Fruit fly (Drosophila melanogaster) S2 (cell line): ENCODE measurements around the gene Pcd.
A peak's percentile ranks its signal among the peaks of the same experiment; 100 is the strongest.

Experiments used
- CG8478 ChIP-seq: fragments of >200 bp; optimal IDR thresholded peaks from 2 replicates; lab custom pipeline; 2018
- CTCF ChIP-seq, 2 experiments: fragments of >200 bp; optimal IDR thresholded peaks; 2 replicates each; lab custom pipeline; 2018

Pcd gene

DNA sequence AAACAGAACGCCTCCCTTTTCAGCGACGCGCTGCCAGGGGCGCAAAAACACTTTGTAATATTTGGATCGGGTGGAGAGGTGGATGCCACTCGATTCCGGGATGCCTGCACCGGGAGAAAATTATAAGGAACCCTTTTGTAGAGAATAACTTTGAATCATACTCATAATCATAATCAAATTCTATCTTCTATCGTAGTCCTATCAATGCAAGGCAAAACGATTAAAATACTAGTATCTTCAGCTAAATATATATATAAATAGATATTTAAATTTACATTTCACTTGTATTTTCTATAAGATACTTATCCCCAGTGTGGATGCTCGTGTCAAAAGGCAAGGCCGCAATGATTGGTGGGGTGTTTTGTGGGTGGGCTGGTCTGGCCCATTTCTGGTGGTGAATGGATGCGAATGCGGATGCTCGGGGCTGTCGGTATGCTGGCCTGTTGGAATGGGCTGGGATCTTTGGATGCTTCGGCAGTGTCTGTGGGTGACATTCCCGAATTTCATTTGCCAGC is 17.1 kb upstream of the Pcd start:
- TF ChIP-seq CG8478 (lab: Kevin White, UChicago) (no peak), CTCF (optimal IDR thresholded peaks at IDR 0.05; lab: Kevin White, UChicago) (no peak)

DNA sequence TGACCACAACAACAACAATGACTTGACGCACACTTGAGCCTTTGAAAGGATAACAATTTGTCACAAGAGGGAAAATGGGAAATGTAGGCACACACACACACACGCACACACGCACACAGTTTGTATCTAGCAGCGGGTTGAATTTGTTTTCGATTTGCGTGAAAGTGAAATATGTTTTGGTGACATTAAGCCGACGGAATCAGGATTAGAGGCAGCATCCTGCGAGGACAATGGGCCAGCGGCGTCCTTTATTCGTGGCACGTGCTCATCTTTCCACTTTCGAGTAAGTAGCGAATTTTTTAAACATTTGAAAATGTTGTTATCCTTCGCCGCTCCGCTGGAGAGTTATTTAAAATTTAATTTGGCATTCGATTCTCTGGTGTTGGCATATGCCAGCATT is 15.7 kb upstream of the Pcd start:
- TF ChIP-seq CTCF (optimal IDR thresholded peaks at IDR 0.05; lab: Kevin White, UChicago) (no peak), CG8478 (lab: Kevin White, UChicago) (no peak)

DNA sequence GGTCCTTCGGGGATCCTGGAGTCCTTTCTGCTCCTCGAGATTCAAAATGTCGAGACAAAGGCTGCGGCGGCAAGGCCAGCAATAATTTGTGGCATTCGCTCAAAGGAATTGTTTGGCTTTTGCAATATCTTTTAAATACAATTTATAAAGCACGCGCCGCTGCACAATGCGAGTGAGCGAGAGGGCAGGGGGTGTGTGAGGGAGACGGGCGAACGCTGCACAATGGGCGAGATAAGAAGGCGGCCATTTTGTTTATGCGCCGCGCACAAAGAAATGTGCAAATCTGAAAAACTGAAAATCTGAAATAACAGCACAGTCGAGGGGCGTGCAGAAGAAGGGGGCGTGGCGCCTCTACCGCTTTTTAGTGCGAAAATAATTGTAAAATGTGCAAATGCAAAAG is 14.6 kb upstream of the Pcd start:
- TF ChIP-seq CTCF (optimal IDR thresholded peaks at IDR 0.05; lab: Kevin White, UChicago) (no peak), CG8478 (lab: Kevin White, UChicago) (no peak)

DNA sequence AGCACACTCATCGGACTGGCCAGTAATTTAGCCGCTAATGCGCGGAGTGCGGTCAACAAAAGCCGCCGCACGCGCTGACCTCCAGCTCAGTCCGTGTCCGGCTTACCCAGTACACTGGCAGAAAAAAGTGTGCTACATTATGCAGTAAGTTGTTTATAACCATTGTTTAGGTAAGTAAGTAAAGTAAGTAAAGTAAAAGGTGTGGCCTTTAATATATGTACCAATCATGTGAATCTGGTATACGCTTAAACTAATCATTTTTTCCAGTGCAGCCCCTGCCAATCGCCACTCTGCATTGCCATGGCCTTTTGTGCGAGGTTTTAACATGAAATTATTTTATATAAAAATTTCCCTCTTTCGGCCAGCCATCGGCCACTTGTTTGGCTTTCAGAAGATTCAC is 11.5 kb upstream of the Pcd start:
- TF ChIP-seq CG8478 (lab: Kevin White, UChicago) (no peak), CTCF (optimal IDR thresholded peaks at IDR 0.05; lab: Kevin White, UChicago) (no peak)

DNA sequence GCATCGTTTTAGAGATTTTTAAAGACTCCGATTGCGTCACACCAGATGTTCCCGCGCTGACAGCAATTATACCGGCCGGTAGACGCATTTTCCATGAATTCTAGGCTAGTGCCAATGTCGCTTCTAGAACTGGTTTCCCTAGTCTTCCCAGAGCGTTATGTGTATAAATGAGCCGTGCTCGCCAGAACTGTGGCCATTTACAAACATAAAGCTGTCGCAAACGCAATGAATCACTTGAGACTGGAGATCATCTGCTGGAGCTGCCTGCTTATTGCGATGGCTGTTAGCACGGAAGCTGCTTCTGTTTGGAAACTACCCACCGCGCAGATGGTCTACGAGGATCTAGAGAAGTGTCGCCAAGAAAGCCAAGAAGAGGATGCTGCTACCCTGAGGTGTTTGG is 8.6 kb upstream of the Pcd start, which contains the start of gene Obp99d:
TSS of gene Obp99d (plus strand) at position 192 of the 400 bp plus-strand sequence.
- TF ChIP-seq CTCF (optimal IDR thresholded peaks at IDR 0.05; lab: Kevin White, UChicago) (peak in 1 of 2 experiments; percentile 22), CG8478 (lab: Kevin White, UChicago) (no peak)

DNA sequence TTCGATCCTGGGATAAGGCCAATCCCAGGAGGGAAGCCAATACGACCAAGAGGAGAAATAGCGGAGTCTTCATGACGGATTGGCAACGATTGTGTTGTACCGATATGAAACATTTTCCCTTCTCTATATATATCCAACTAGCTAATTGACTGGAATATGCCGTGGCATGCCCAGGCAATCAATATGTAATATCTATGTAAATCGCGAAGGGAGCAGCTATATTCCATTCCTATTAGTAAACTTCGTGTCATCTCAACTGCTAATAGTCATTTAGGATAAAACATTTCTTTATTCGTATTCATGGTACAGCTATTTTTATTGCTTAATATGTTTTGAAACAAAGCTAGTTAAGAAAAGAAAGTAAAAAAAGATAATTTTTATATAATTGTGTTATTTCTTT is 7.7 kb upstream of the Pcd start, which contains the start of gene Dup99B:
TSS of gene Dup99B (minus strand) at position 101 of the 400 bp plus-strand sequence.
- no peak for TF ChIP-seq CTCF (optimal IDR thresholded peaks at IDR 0.05; lab: Kevin White, UChicago)
- no peak for TF ChIP-seq CG8478 (lab: Kevin White, UChicago)

DNA sequence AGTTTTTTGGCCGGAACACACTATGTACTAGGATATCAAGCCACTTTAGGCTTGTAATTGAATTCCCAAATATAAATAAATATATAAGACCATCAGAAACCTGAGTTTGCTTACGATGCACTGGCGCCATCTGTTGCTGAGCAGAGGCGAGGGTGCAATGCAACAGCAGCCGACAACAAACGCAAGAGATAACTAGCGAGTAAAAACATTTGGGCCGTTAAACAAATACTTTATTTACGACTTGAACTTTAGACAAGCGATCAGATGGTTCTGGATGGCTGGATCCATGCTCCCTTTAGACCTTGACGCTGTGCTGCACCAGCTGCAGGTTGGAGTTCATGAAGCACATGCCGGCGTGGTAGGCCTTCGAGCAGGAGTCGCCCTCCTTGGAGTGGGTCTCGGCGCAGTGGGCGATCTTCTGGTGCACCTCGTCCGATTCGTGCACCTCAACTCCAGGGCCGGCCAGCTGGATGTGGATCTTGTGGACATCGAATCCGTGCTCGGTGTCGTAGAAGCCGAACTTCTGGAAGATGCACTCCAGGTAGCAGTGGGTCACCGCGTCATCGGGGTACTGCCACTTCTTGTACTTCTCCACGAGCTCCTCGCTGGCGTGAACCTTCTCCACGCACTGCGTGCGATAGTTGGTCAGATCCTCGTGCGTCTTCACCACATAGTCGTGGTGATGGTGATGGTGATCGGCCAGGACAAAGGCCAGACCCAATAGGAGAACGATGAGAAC is 6.8 kb upstream of the Pcd start:
- TF ChIP-seq CG8478 (lab: Kevin White, UChicago) (no peak), CTCF (optimal IDR thresholded peaks at IDR 0.05; lab: Kevin White, UChicago) (peak; percentile 84 to 88)

DNA sequence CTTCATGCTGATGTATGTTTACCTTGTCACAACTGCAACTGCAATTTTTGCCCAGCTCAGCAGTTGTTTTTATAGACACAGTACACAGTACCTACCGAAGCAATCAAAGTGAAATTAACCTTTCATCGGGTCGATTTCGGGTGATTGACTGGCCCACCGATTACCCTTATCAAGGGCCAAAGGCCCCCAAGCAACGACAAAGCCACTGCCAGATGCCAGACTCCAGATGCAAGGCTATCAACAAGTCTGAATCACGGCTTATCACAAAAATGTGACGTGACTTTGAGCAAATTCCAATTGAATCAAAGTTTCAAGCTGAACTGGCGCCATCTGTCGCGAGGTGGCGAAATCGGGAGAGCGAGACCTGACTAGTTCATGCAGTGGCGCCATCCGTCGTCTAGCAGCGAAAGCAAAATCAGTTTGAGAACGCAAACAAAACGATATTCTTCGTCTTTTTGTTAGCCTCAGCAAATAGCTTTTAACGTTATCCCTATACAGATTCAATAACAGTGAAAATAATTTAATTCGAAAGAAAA is 6.1 kb upstream of the Pcd start, which contains the start of gene Obp99b:
TSS of gene Obp99b (minus strand) at position 115 of the 536 bp plus-strand sequence.
- TF ChIP-seq CTCF (optimal IDR thresholded peaks at IDR 0.05; lab: Kevin White, UChicago) (peak; percentile 96 to 98), CG8478 (lab: Kevin White, UChicago) (no peak)

DNA sequence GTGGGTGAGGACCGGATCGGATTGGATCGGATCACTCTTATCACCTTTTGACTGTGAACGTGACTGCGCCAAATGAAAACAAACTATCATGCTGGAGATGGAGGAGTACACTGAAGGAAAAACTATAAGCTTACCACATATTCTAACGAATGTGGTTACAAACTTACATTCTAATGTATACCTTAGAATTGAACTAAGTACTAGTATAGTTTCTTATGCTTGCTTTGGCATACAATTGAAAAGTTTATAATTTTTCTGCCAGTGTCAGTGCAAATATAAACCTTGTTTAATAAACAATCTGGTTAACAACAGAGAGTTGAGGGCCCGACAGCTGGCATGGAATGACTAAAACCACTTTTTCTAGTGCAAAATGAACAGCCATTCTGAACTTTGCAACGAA is 5.4 kb upstream of the Pcd start:
- TF ChIP-seq CG8478 (lab: Kevin White, UChicago) (no peak), CTCF (optimal IDR thresholded peaks at IDR 0.05; lab: Kevin White, UChicago) (no peak)

DNA sequence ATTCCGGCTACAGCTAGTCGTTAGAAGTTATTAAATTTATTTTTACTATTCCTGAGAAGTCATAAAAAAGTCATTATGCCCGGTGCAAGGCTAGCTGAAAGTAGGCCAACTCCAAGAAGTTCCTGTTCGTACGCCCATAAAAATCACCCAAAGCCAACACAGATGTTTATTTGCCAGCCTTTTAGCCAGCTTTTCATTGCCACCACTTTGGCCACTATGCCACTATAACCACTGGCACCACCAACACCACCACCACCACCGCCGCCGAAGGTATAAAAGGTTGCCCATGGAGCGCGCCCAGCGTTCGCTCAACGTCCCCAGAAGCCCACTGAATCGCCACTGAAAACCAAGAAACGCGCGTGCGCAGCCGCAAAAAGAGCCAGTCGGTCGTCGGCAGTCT is 4.6 kb upstream of the Pcd start, which contains the start of gene CG15506:
TSS of gene CG15506 (plus strand) at position 301 of the 400 bp plus-strand sequence.
- TF ChIP-seq CG8478 (lab: Kevin White, UChicago) (no peak), CTCF (optimal IDR thresholded peaks at IDR 0.05; lab: Kevin White, UChicago) (no peak)

DNA sequence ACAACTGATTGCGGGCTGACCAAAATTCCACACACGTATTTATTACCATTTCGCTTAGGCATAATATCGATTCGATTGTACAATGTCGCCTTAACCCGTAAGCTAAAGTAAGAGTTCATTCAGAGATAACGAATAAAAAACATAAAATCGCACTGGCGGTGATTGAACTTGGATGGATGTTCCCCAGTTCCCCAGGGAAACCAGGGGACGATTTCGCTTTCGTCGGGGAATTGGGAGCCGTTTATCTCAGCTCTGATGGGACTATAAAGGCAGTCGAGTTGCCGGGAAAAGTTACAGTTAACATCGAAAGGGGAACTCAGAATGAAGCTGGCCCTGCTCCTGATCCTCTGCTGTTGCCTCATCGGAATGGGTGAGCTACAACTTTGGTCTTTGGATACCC is 725 bp upstream of the Pcd start, which contains the start of gene CG34296:
TSS of gene CG34296 (plus strand) at position 301 of the 400 bp plus-strand sequence.
- TF ChIP-seq CG8478 (lab: Kevin White, UChicago) (no peak), CTCF (optimal IDR thresholded peaks at IDR 0.05; lab: Kevin White, UChicago) (no peak)

DNA sequence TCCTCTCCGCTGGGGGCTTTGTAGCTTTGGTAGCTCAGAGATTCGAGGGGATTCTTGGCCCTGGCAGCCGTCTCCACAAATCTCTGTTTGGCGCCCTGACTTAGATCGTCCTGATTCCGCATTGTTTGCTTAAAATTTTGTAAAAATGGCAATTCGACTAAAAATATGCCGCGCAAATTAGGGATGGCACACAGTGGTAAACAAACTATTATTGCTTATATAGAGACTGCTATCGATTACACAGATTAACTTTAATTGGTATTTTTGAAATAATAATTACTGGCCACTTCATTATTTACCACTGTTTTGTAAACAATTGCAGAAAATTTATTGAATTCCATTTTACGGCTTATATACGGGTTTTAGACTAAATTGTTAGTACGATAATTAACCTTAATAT is 1.8 kb downstream of the Pcd start, which contains the start of the genes Naa40 and CG18731:
TSS of gene Naa40 (minus strand) at position 206 of the 400 bp plus-strand sequence.
TSS of gene CG18731 (plus strand) at position 283 of the 400 bp plus-strand sequence.
- no peak for TF ChIP-seq CG8478 (lab: Kevin White, UChicago)
- no peak for TF ChIP-seq CTCF (optimal IDR thresholded peaks at IDR 0.05; lab: Kevin White, UChicago)

DNA sequence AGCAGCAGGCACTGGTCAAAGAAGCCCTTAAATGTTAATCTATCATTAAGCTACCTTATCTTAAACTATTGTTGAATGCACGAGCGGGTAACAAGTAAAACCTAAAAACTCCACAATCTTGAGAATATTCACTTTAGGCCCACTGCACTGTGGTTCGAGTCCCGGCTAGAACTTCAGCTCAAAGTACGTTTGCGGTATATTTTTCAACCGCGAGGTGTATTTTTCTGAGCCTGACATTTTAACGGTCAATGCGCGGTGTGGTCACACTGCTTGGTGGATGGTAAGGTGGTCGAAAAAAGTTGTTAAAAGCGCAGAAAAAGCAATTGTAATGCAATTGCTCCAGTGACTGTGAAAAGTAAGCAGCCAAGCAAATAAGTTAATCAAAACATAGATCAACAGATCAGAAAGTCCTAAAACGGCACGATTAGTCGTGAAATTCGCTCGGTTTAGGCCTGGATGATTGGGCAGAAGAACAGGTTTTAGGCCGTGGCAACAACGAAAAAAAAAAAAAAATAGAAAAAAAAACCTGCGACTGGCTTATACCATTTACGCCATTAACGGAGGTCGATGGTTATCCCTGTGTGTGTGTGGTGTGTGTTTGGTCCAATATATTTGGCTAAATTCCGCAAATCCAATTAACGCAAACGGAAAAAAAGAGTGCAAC is 2.7 kb downstream of the Pcd start, which contains the start of gene Kul:
TSS of gene Kul (plus strand) at position 254 of the 664 bp plus-strand sequence.
- TF ChIP-seq CG8478 (lab: Kevin White, UChicago) (no peak), CTCF (optimal IDR thresholded peaks at IDR 0.05; lab: Kevin White, UChicago) (peak; percentile 52)

DNA sequence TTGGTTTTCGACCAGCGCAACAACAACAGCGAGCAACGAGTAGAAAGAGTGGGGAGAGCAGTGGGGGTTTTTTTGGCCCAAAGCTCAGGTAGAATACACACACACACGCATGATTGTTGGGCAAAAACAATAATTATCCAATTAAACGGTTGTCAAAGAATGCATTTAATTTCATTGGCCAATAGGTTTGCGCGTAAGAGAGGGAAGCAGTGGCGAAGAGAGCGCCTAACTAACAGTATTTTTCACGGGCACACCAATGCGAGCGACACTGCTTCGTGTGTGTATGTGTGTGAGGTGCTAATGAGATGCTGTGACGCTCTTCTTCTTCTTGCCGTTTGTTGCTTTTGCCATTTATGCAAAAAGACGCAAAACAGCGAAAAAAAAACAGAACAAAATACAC is 3.3 kb downstream of the Pcd start:
- TF ChIP-seq CTCF (optimal IDR thresholded peaks at IDR 0.05; lab: Kevin White, UChicago) (no peak), CG8478 (lab: Kevin White, UChicago) (no peak)
